Fruit fly (Drosophila melanogaster): ENCODE data around the gene CG2540.
A peak's percentile ranks its signal among the peaks of the same experiment; 100 is the strongest.

The CG2540 gene

dm6 chrX:12660030-12660630, 30.5 kb downstream of the CG2540 start:
- TF ChIP-seq jim (GFP tag; optimal IDR thresholded peaks at IDR 0.05), result peak; percentile 9
- TF ChIP-seq usp (GFP tag; optimal IDR thresholded peaks at IDR 0.05), result no peak
- TF ChIP-seq brk (GFP tag; optimal IDR thresholded peaks at IDR 0.05), result peak; percentile 31
- TF ChIP-seq CrebA (GFP tag; optimal IDR thresholded peaks at IDR 0.05; ENCODE audit: borderline replicate concordance), result peak; percentile 57
- no peak for TF ChIP-seq dmrt93B (GFP tag; optimal IDR thresholded peaks at IDR 0.05)
- no peak for TF ChIP-seq Mio (GFP tag; optimal IDR thresholded peaks at IDR 0.05)
- TF ChIP-seq Jra (GFP tag; optimal IDR thresholded peaks at IDR 0.05), result peak; percentile 56
- no peak for TF ChIP-seq CG32264 (GFP tag; optimal IDR thresholded peaks at IDR 0.05)
- TF ChIP-seq rgr (GFP tag; optimal IDR thresholded peaks at IDR 0.05), result peak; percentile 50
- peak; percentile 60 for TF ChIP-seq Rel (GFP tag; optimal IDR thresholded peaks at IDR 0.05)
- peak; percentile 70 for TF ChIP-seq Rel (tag; optimal IDR thresholded peaks at IDR 0.05)
- TF ChIP-seq Dfd (GFP tag; optimal IDR thresholded peaks at IDR 0.05), result no peak
- TF ChIP-seq dsf (GFP tag; optimal IDR thresholded peaks at IDR 0.05; ENCODE audit: borderline replicate concordance), result no peak
- no peak for TF ChIP-seq tai (GFP tag; optimal IDR thresholded peaks at IDR 0.05)
- peak; percentile 96 for TF ChIP-seq psq (GFP tag; optimal IDR thresholded peaks at IDR 0.05)
- TF ChIP-seq HLH106 (tag; optimal IDR thresholded peaks at IDR 0.05), result peak; percentile 1
- no peak for TF ChIP-seq GATAd (GFP tag; optimal IDR thresholded peaks at IDR 0.05)
- peak; percentile 33 for TF ChIP-seq OdsH (GFP tag; optimal IDR thresholded peaks at IDR 0.05)
- TF ChIP-seq br (GFP tag; optimal IDR thresholded peaks at IDR 0.05), result peak; percentile 13
- peak; percentile 31 for TF ChIP-seq Dif (GFP tag; optimal IDR thresholded peaks at IDR 0.05; ENCODE audit: partially characterized antibody)
- no peak for TF ChIP-seq Hr78 (GFP tag; optimal IDR thresholded peaks at IDR 0.05)
- TF ChIP-seq h (GFP tag; optimal IDR thresholded peaks at IDR 0.05), result peak; percentile 70
- peak; percentile 4 for TF ChIP-seq N (GFP tag; optimal IDR thresholded peaks at IDR 0.05)
- TF ChIP-seq sv (GFP tag; optimal IDR thresholded peaks at IDR 0.05), result no peak
- TF ChIP-seq foxo (GFP tag; optimal IDR thresholded peaks at IDR 0.05), result peak in 1 of 2 experiments; percentile 20
- peak; percentile 53 for TF ChIP-seq Hr83 (GFP tag; optimal IDR thresholded peaks at IDR 0.05; ENCODE audit: poor library complexity, severe bottlenecking)
- TF ChIP-seq Vsx2 (GFP tag; optimal IDR thresholded peaks at IDR 0.05; ENCODE audit: partially characterized antibody), result no peak
- TF ChIP-seq lola (GFP tag; optimal IDR thresholded peaks at IDR 0.05), result no peak
- peak; percentile 48 for TF ChIP-seq Sp1 (GFP tag; optimal IDR thresholded peaks at IDR 0.05)
- no peak for TF ChIP-seq ey (GFP tag; optimal IDR thresholded peaks at IDR 0.05)
- TF ChIP-seq fru (GFP tag; optimal IDR thresholded peaks at IDR 0.05), result peak; percentile 57
- no peak for TF ChIP-seq Abd-B (GFP tag; optimal IDR thresholded peaks at IDR 0.05)
- peak; percentile 17 for TF ChIP-seq woc (GFP tag; optimal IDR thresholded peaks at IDR 0.05)
- TF ChIP-seq Myc (optimal IDR thresholded peaks at IDR 0.05), result no peak
- TF ChIP-seq Hnf4 (GFP tag; optimal IDR thresholded peaks at IDR 0.05), result peak; percentile 52

dm6 chrX:12661435-12661949, 31.8 kb downstream of the CG2540 start:
- TF ChIP-seq N (GFP tag; optimal IDR thresholded peaks at IDR 0.05), result no peak
- TF ChIP-seq Rel (GFP tag; optimal IDR thresholded peaks at IDR 0.05), result no peak
- peak; percentile 90 for TF ChIP-seq Rel (tag; optimal IDR thresholded peaks at IDR 0.05)
- peak; percentile 12 for TF ChIP-seq ey (GFP tag; optimal IDR thresholded peaks at IDR 0.05)
- peak in 1 of 2 experiments; percentile 16 for TF ChIP-seq dl (GFP tag; optimal IDR thresholded peaks at IDR 0.05; ENCODE audit: insufficient read depth in 1 of 2, partially characterized antibody in 2 of 2)
- peak; percentile 19 for TF ChIP-seq Dif (GFP tag; optimal IDR thresholded peaks at IDR 0.05; ENCODE audit: partially characterized antibody)
- TF ChIP-seq h (GFP tag; optimal IDR thresholded peaks at IDR 0.05), result peak; percentile 17
- peak; percentile 45 for TF ChIP-seq OdsH (GFP tag; optimal IDR thresholded peaks at IDR 0.05)
- TF ChIP-seq lola (GFP tag; optimal IDR thresholded peaks at IDR 0.05), result no peak
- no peak for TF ChIP-seq Abd-B (GFP tag; optimal IDR thresholded peaks at IDR 0.05)
- TF ChIP-seq fru (GFP tag; optimal IDR thresholded peaks at IDR 0.05), result peak; percentile 47
- TF ChIP-seq rgr (GFP tag; optimal IDR thresholded peaks at IDR 0.05), result peak; percentile 51
- TF ChIP-seq CG9705 (GFP tag; optimal IDR thresholded peaks at IDR 0.05), result no peak
- TF ChIP-seq psq (GFP tag; optimal IDR thresholded peaks at IDR 0.05), result peak; percentile 76
- TF ChIP-seq tai (GFP tag; optimal IDR thresholded peaks at IDR 0.05), result no peak
- TF ChIP-seq jim (GFP tag; optimal IDR thresholded peaks at IDR 0.05), result no peak
- no peak for TF ChIP-seq Hr83 (GFP tag; optimal IDR thresholded peaks at IDR 0.05; ENCODE audit: poor library complexity, severe bottlenecking)
- TF ChIP-seq dsf (GFP tag; optimal IDR thresholded peaks at IDR 0.05; ENCODE audit: borderline replicate concordance), result no peak
- no peak for TF ChIP-seq brk (GFP tag; optimal IDR thresholded peaks at IDR 0.05)
- no peak for TF ChIP-seq HLH106 (tag; optimal IDR thresholded peaks at IDR 0.05)
- TF ChIP-seq sv (GFP tag; optimal IDR thresholded peaks at IDR 0.05), result no peak
- no peak for TF ChIP-seq Hr78 (GFP tag; optimal IDR thresholded peaks at IDR 0.05)
- peak; percentile 7 for TF ChIP-seq br (GFP tag; optimal IDR thresholded peaks at IDR 0.05)
- peak; percentile 48 for TF ChIP-seq CrebA (GFP tag; optimal IDR thresholded peaks at IDR 0.05; ENCODE audit: borderline replicate concordance)
- no peak for TF ChIP-seq Vsx2 (GFP tag; optimal IDR thresholded peaks at IDR 0.05; ENCODE audit: partially characterized antibody)
- no peak for TF ChIP-seq Mio (GFP tag; optimal IDR thresholded peaks at IDR 0.05)
